Fruit fly (Drosophila melanogaster) whole organism: ENCODE results near the gene CG14325.

ENCODE experiments used
- CG8478 ChIP-seq: fragments of >200 bp; optimal IDR thresholded peaks from 2 replicates; lab custom pipeline; 2018; ENCODE audit warnings: inconsistent platforms
- Dll ChIP-seq: fragments of >200 bp; optimal IDR thresholded peaks from 2 replicates; lab custom pipeline; 2017
- pan ChIP-seq: fragments of >200 bp; optimal IDR thresholded peaks from 2 replicates; lab custom pipeline; 2017
- psq ChIP-seq: fragments of >200 bp; optimal IDR thresholded peaks from 2 replicates; lab custom pipeline; 2017

- TF ChIP-seq CG8478 (lab: Kevin White, UChicago) (no peak), psq (no peak), Dll (lab: Kevin White, UChicago) (no peak), pan (no peak)
These were observed 28.1 kb downstream of the CG14325 start for dm6 chr3R:17655040-17655439.
